Fruit fly (Drosophila melanogaster): ENCODE data around the gene CG32264.
A peak's percentile ranks its signal among the peaks of the same experiment; 100 is the strongest.

The CG32264 gene

DNA sequence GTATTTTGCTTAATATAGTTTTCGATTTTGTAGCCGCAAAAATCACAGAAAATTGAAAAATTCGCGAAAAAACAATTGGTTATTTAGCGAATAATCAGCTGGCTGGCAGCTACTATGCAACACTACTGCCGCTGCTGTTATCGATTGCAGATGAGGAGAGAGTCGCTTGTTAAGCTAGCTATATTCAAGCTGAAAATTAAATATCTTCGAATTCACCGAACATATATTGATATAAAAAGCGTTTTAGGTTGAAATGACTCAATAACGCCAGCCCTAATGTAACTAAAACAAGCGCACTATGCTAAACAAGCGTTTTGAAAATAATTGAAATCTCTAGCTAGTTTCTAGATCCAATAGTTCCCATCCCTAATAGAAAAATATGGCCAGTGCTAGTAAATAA, at the start of gene CG32264, which contains the start of the genes ntc and IntS10 (continued):
- peak; percentile 75 for TF ChIP-seq BEAF-32 (GFP tag; optimal IDR thresholded peaks at IDR 0.05)
- TF ChIP-seq HLHmδ (GFP tag; optimal IDR thresholded peaks at IDR 0.05): no peak
- peak; percentile 55 for TF ChIP-seq CG4424 (GFP tag; optimal IDR thresholded peaks at IDR 0.05)
- peak; percentile 17 for TF ChIP-seq CG6683 (GFP tag; optimal IDR thresholded peaks at IDR 0.05)
- TF ChIP-seq hkb (optimal IDR thresholded peaks at IDR 0.05): peak; percentile 67
- no peak for TF ChIP-seq hkb (GFP tag; IDR thresholded peaks at IDR 0.05)
- TF ChIP-seq esg (GFP tag; conservative IDR thresholded peaks at IDR 0.05): peak; percentile 36
- no peak for TF ChIP-seq E2f1 (GFP tag; IDR thresholded peaks at IDR 0.05)
- no peak for TF ChIP-seq Sox102F (GFP tag; optimal IDR thresholded peaks at IDR 0.05)
- peak; percentile 14 for TF ChIP-seq CG17568 (GFP tag; optimal IDR thresholded peaks at IDR 0.05)
- TF ChIP-seq gfzf (GFP tag; optimal IDR thresholded peaks at IDR 0.05): peak; percentile 22
- TF ChIP-seq NK7.1 (GFP tag; optimal IDR thresholded peaks at IDR 0.05): peak; percentile 61
- TF ChIP-seq gce (GFP tag; IDR thresholded peaks at IDR 0.05): no peak
- TF ChIP-seq CHES-1-like (GFP tag; optimal IDR thresholded peaks at IDR 0.05): peak; percentile 91
- TF ChIP-seq CG18476 (GFP tag; optimal IDR thresholded peaks at IDR 0.05): peak; percentile 24
- TF ChIP-seq Max (GFP tag; optimal IDR thresholded peaks at IDR 0.05): peak; percentile 75
- no peak for TF ChIP-seq tgo (GFP tag; IDR thresholded peaks at IDR 0.05)
- peak; percentile 49; the same call in 1 of the 2 replicates for TF ChIP-seq al (GFP tag; IDR thresholded peaks at IDR 0.05)
- TF ChIP-seq chinmo (GFP tag; IDR thresholded peaks at IDR 0.05; ENCODE audit: partially characterized antibody): no peak
- TF ChIP-seq CG17829 (tag; optimal IDR thresholded peaks at IDR 0.05): peak; percentile 61
- TF ChIP-seq CG4730 (GFP tag; IDR thresholded peaks at IDR 0.05): no peak
- peak in 1 of 2 experiments; percentile 73 for TF ChIP-seq Hr51 (GFP tag; optimal IDR thresholded peaks at IDR 0.05)
- no peak for TF ChIP-seq ac (GFP tag; optimal IDR thresholded peaks at IDR 0.05)
- peak; percentile 47 for TF ChIP-seq CG11723 (GFP tag; optimal IDR thresholded peaks at IDR 0.05)
- peak in 1 of 3 experiments; percentile 58 for TF ChIP-seq lola (GFP tag; optimal IDR thresholded peaks at IDR 0.05)
- TF ChIP-seq CG2199 (GFP tag; IDR thresholded peaks at IDR 0.05): no peak
- TF ChIP-seq Tbp (GFP tag; optimal IDR thresholded peaks at IDR 0.05): no peak
- TF ChIP-seq lmd (GFP tag; IDR thresholded peaks at IDR 0.05): peak; percentile 51; the same call in 1 of the 2 replicates
- 0 out of 2 replicates have a peak, but pooled peaks have one; percentile 55 for TF ChIP-seq ranshi (GFP tag; IDR thresholded peaks at IDR 0.05)
- peak; percentile 76 for TF ChIP-seq CG2678 (tag; optimal IDR thresholded peaks at IDR 0.05)
- TF ChIP-seq dpn (GFP tag; optimal IDR thresholded peaks at IDR 0.05): peak; percentile 81 to 82
- TF ChIP-seq CG11504 (tag; optimal IDR thresholded peaks at IDR 0.05): no peak
- no peak for TF ChIP-seq CG3407 (GFP tag; optimal IDR thresholded peaks at IDR 0.05)
- TF ChIP-seq oc (tag; optimal IDR thresholded peaks at IDR 0.05): no peak
- TF ChIP-seq CG11696 (GFP tag; IDR thresholded peaks at IDR 0.05): no peak
- TF ChIP-seq Dip2 (GFP tag; IDR thresholded peaks at IDR 0.05): no peak
- TF ChIP-seq so (GFP tag; IDR thresholded peaks at IDR 0.05): no peak
- no peak for TF ChIP-seq CG14860 (GFP tag; IDR thresholded peaks at IDR 0.05; ENCODE audit: partially characterized antibody)
- 0 out of 3 replicates have a peak, but pooled peaks have one; percentile 25 for TF ChIP-seq zfh1 (GFP tag; IDR thresholded peaks at IDR 0.05)
- peak; percentile 48 to 93 for TF ChIP-seq crp (GFP tag; optimal IDR thresholded peaks at IDR 0.05)
- TF ChIP-seq CG12659 (GFP tag; optimal IDR thresholded peaks at IDR 0.05): peak; percentile 85
- TF ChIP-seq Hand (GFP tag; optimal IDR thresholded peaks at IDR 0.05): no peak
- TF ChIP-seq pita (GFP tag; optimal IDR thresholded peaks at IDR 0.05): no peak
- peak; percentile 29 for TF ChIP-seq CG12219 (GFP tag; optimal IDR thresholded peaks at IDR 0.05)
- no peak for TF ChIP-seq CG16779 (GFP tag; IDR thresholded peaks at IDR 0.05)
- peak; percentile 61 for TF ChIP-seq pum (GFP tag; optimal IDR thresholded peaks at IDR 0.05)
- TF ChIP-seq HmgZ (tag; optimal IDR thresholded peaks at IDR 0.05): peak; percentile 80
- peak; percentile 48 for TF ChIP-seq HHEX (GFP tag; optimal IDR thresholded peaks at IDR 0.05)
- TF ChIP-seq ems (GFP tag; optimal IDR thresholded peaks at IDR 0.05): peak; percentile 16
- TF ChIP-seq CG1024 (GFP tag; IDR thresholded peaks at IDR 0.05): 0 out of 2 replicates have a peak, but pooled peaks have one; percentile 9
